Fruit fly (Drosophila melanogaster): Measurements from ENCODE around the gene CG32107.

DNA sequence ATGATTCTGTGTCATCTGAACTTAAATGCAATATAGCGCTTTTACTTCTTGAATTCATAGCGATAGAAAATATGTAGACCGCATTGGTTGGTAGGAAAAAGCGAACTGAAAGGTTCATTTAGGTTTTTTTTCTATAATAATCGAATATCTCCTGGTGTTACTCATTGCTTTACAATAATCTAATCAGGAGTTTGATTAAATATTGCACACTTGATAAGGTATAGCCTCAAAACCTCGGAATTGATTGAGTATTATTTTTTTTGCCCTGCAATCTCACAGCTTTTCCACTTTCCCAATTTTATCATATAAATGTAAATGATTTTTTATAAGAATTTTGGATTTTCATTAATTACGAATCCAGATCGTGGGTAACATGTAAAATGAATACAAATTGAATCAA is 1.7 kb upstream of the CG32107 start, which contains the start of gene CG10943:
- TF ChIP-seq Crg-1 (GFP tag; optimal IDR thresholded peaks at IDR 0.05) (no peak), toe (GFP tag; optimal IDR thresholded peaks at IDR 0.05) (no peak), ovo (GFP tag; optimal IDR thresholded peaks at IDR 0.05) (no peak)

All from whole organism, adult.